Fruit fly (Drosophila melanogaster): ENCODE measurements around the gene BigH1.
A peak's percentile ranks its signal among the peaks of the same experiment; 100 is the strongest.

Gene BigH1

dm6 chr3R:14711447-14712163 is 48.4 kb downstream of the BigH1 start (continued):
- TF ChIP-seq CG2678 (tag; optimal IDR thresholded peaks at IDR 0.05) (peak; percentile 47), CG18599 (GFP tag; optimal IDR thresholded peaks at IDR 0.05) (peak; percentile 66), lab (GFP tag; optimal IDR thresholded peaks at IDR 0.05) (peak; percentile 46), dysf (GFP tag; IDR thresholded peaks at IDR 0.05) (peak; percentile 62; the same call in 2 of the 3 replicates), jing (GFP tag; optimal IDR thresholded peaks at IDR 0.05) (no peak), slbo (GFP tag; IDR thresholded peaks at IDR 0.05) (peak; percentile 59; the same call in 1 of the 2 replicates), E2f2 (GFP tag; IDR thresholded peaks at IDR 0.05) (no peak), CG32532 (GFP tag; IDR thresholded peaks at IDR 0.05) (peak; percentile 54; the same call in 1 of the 2 replicates), gem (tag; optimal IDR thresholded peaks at IDR 0.05) (peak; percentile 44), tap (tag; optimal IDR thresholded peaks at IDR 0.05) (no peak), YL-1 (GFP tag; optimal IDR thresholded peaks at IDR 0.05) (no peak), CG7556 (GFP tag; optimal IDR thresholded peaks at IDR 0.05) (peak; percentile 16), so (GFP tag; IDR thresholded peaks at IDR 0.05) (0 out of 3 replicates have a peak, but pooled peaks have one; percentile 15), CG3281 (GFP tag; optimal IDR thresholded peaks at IDR 0.05) (peak; percentile 54), CG4282 (GFP tag; optimal IDR thresholded peaks at IDR 0.05) (no peak), Hr78 (GFP tag; optimal IDR thresholded peaks at IDR 0.05) (peak in 1 of 2 experiments; percentile 20), pb (GFP tag; optimal IDR thresholded peaks at IDR 0.05) (no peak), tgo (GFP tag; IDR thresholded peaks at IDR 0.05) (peak; percentile 42; the same call in 2 of the 3 replicates), CG6654 (GFP tag; optimal IDR thresholded peaks at IDR 0.05) (no peak), CG14050 (GFP tag; IDR thresholded peaks at IDR 0.05) (no peak), HLHmδ (GFP tag; optimal IDR thresholded peaks at IDR 0.05) (no peak), Antp (GFP tag; optimal IDR thresholded peaks at IDR 0.05) (no peak), CG10654 (GFP tag; optimal IDR thresholded peaks at IDR 0.05) (no peak), prd (optimal IDR thresholded peaks at IDR 0.05) (no peak), prd (GFP tag; IDR thresholded peaks at IDR 0.05) (peak; percentile 28; the same call in 2 of the 3 replicates), CG2712 (tag; optimal IDR thresholded peaks at IDR 0.05) (no peak), CG16815 (GFP tag; optimal IDR thresholded peaks at IDR 0.05) (no peak), CG11504 (tag; optimal IDR thresholded peaks at IDR 0.05) (peak; percentile 27), CG8924 (tag; optimal IDR thresholded peaks at IDR 0.05) (peak; percentile 3), usp (GFP tag; optimal IDR thresholded peaks at IDR 0.05) (no peak), CG31441 (GFP tag; IDR thresholded peaks at IDR 0.05) (0 out of 2 replicates have a peak, but pooled peaks have one; percentile 13), Eip74EF (GFP tag; optimal IDR thresholded peaks at IDR 0.05) (no peak), crol (GFP tag; IDR thresholded peaks at IDR 0.05) (peak; percentile 90), gfzf (GFP tag; optimal IDR thresholded peaks at IDR 0.05) (no peak), stc (GFP tag; IDR thresholded peaks at IDR 0.05) (0 out of 2 replicates have a peak, but pooled peaks have one; percentile 19), Oli (tag; optimal IDR thresholded peaks at IDR 0.05) (peak; percentile 3), sd (tag; optimal IDR thresholded peaks at IDR 0.05) (peak; percentile 89), CG4617 (GFP tag; optimal IDR thresholded peaks at IDR 0.05; ENCODE audit: borderline replicate concordance) (no peak), CG2875 (GFP tag; optimal IDR thresholded peaks at IDR 0.05) (no peak), CG11695 (GFP tag; IDR thresholded peaks at IDR 0.05) (peak; percentile 61; the same call in 2 of the 3 replicates), chn (GFP tag; optimal IDR thresholded peaks at IDR 0.05) (no peak), stwl (tag; optimal IDR thresholded peaks at IDR 0.05) (no peak), CG6791 (GFP tag; IDR thresholded peaks at IDR 0.05; ENCODE audit: partially characterized antibody) (no peak), CG18476 (GFP tag; optimal IDR thresholded peaks at IDR 0.05) (no peak), CG10209 (GFP tag; optimal IDR thresholded peaks at IDR 0.05) (peak; percentile 8), CG2199 (GFP tag; IDR thresholded peaks at IDR 0.05) (peak; percentile 74; the same call in 2 of the 3 replicates), schlank (tag; optimal IDR thresholded peaks at IDR 0.05) (no peak), Max (GFP tag; optimal IDR thresholded peaks at IDR 0.05) (no peak)

All from whole organism, embryonic.